Worm (Caenorhabditis elegans) whole organism, young adult: ENCODE data around the gene F02D8.9.

Experiments
- ama-1 ChIP-seq, 3 experiments: fragments of 150-350 bp in 1 of 3; sonication (generic microtip) in 2 of 3; optimal IDR thresholded peaks; 2 replicates each; lab custom pipeline; 2014 to 2018; ENCODE audit warnings: missing biosample characterization in 2 of 3, missing genetic modification characterization in 2 of 3, missing genetic modification reagents in 2 of 3
- attf-5 ChIP-seq: fragments of 200-800 bp; sonication (Bioruptor generic); optimal IDR thresholded peaks from 2 replicates; lab custom pipeline; 2018; ENCODE audit warnings: mild to moderate bottlenecking, missing genetic modification characterization, missing compliant biosample characterization
- ccch-3 ChIP-seq: fragments of 200-800 bp; sonication (Bioruptor generic); optimal IDR thresholded peaks from 2 replicates; lab custom pipeline; 2018; ENCODE audit warnings: mild to moderate bottlenecking, missing genetic modification characterization, missing compliant biosample characterization
- cebp-2 ChIP-seq: fragments of 200-800 bp; sonication (Bioruptor generic); IDR thresholded peaks from 2 replicates; pipeline ENCODE4 v1.3.6; 2022; ENCODE audit warnings: missing genetic modification characterization, missing compliant biosample characterization
- dpl-1 ChIP-seq: fragments of 150-350 bp; optimal IDR thresholded peaks from 2 replicates; lab custom pipeline; 2014; ENCODE audit warnings: missing biosample characterization, missing genetic modification reagents, missing genetic modification characterization
- him-1 ChIP-seq: sonication (generic microtip); optimal IDR thresholded peaks from 2 replicates; lab custom pipeline; 2016; ENCODE audit warnings: missing genotype, missing genetic modification reagents, missing genetic modification characterization, missing compliant biosample characterization
- hsf-1 ChIP-seq: fragments of 200-800 bp; sonication (Bioruptor generic); IDR thresholded peaks from 2 replicates; pipeline ENCODE4 v1.3.6; 2022; ENCODE audit warnings: missing genetic modification reagents, missing genetic modification characterization, missing compliant biosample characterization
- rcor-1 ChIP-seq: fragments of 200-800 bp; sonication (Bioruptor generic); IDR thresholded peaks from 2 replicates; pipeline ENCODE4 v1.3.6; 2022; ENCODE audit warnings: missing genetic modification reagents, missing genetic modification characterization, missing compliant biosample characterization
- sea-2 ChIP-seq: fragments of 200-800 bp; sonication (Bioruptor generic); IDR thresholded peaks from 2 replicates; pipeline ENCODE4 v1.3.6; 2022; ENCODE audit warnings: missing genetic modification characterization, missing compliant biosample characterization
- sptf-2 ChIP-seq: fragments of 200-800 bp; sonication (Bioruptor generic); optimal IDR thresholded peaks from 2 replicates; lab custom pipeline; 2018; ENCODE audit warnings: mild to moderate bottlenecking, missing genetic modification characterization, missing compliant biosample characterization
- tlf-1 ChIP-seq: fragments of 200-800 bp; sonication (Bioruptor generic); optimal IDR thresholded peaks from 2 replicates; lab custom pipeline; 2018; ENCODE audit warnings: mild to moderate bottlenecking, missing genetic modification characterization, missing compliant biosample characterization
- unc-62 ChIP-seq: fragments of 150-350 bp; optimal IDR thresholded peaks from 2 replicates; lab custom pipeline; 2014; ENCODE audit warnings: missing biosample characterization, missing genetic modification reagents, missing genetic modification characterization

DNA sequence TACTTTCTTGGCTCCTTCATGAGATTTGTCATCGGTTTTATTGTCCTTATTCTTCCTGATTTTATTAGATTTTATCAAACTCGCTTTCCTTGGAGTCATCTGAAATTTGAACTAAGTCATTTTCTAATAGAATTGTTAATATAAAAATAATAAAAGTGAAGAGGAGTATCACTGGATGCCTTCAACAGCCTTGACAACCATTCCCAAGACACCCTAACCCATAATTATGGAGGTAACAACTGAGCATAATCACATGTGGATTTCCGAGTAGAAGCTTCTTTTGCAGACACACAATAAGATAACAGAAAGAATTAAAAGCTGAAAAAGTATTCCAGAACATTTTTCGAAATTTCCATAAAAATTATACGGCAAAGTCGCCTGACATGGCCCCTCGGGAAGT is at the start of gene F02D8.9:
- no peak for TF ChIP-seq ccch-3 (GFP tag; lab: Kevin White, UChicago)
- TF ChIP-seq cebp-2: no peak
- TF ChIP-seq sea-2: no peak
- no peak for TF ChIP-seq tlf-1 (GFP tag; lab: Kevin White, UChicago)
- TF ChIP-seq him-1: no peak
- no peak for TF ChIP-seq ama-1 (optimal IDR thresholded peaks at IDR 0.05; lab: Kevin White, UChicago)
- TF ChIP-seq ama-1 (GFP tag; optimal IDR thresholded peaks at IDR 0.05; lab: Kevin White, UChicago): no peak
- no peak for TF ChIP-seq dpl-1 (GFP tag; lab: Kevin White, UChicago)
- TF ChIP-seq unc-62: no peak
- no peak for TF ChIP-seq rcor-1
- TF ChIP-seq hsf-1 (GFP tag; lab: Robert Waterston, UW): no peak
- TF ChIP-seq sptf-2: no peak
- no peak for TF ChIP-seq attf-5 (GFP tag; lab: Kevin White, UChicago)
